Worm (Caenorhabditis elegans) whole organism, early embryonic: ENCODE measurements around the gene T10C6.10.

Source experiments
- ama-1 ChIP-seq: fragments of 150-350 bp; optimal IDR thresholded peaks from 2 replicates; lab custom pipeline; 2014
- tra-4 ChIP-seq: sonication (generic microtip); optimal IDR thresholded peaks from 2 replicates; lab custom pipeline; 2017; ENCODE audit warnings: missing genetic modification characterization, missing compliant biosample characterization

DNA sequence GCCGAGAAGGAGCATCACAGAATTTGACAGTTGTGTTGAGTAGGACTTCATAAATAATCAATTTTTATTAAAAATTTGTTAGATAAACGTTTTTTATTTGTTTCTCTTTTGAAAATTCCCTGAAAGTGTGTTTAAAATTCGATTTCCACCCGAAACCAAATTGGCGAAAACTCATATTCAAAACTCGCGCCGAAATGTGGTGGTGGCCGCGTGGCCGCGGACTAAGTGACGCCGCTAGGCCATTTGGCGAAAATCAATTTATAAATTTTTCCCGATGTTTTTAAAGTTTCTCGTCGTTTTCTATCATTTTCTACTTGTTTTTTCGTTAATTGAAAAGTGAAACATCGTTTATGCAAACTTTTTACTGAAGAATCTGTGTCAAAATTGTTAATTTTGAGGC is 13.6 kb upstream of the T10C6.10 start:
- TF ChIP-seq ama-1 (lab: Kevin White, UChicago) (no peak), tra-4 (tag; lab: Kevin White, UChicago) (no peak)
